Fruit fly (Drosophila melanogaster): Measurements from ENCODE around the gene CG13607.

CG13607 gene

dm6 chr3R:24148838-24149237 is 32.7 kb upstream of the CG13607 start, which contains the start of gene Slimp (continued):
- TF ChIP-seq CG32532 (GFP tag; IDR thresholded peaks at IDR 0.05): no peak
- TF ChIP-seq jigr1 (GFP tag; IDR thresholded peaks at IDR 0.05): no peak
- TF ChIP-seq lbe (GFP tag; optimal IDR thresholded peaks at IDR 0.05): peak; percentile 7
- TF ChIP-seq CG12391 (tag; optimal IDR thresholded peaks at IDR 0.05): peak; percentile 40
- TF ChIP-seq CG18599 (GFP tag; optimal IDR thresholded peaks at IDR 0.05): peak; percentile 42
- TF ChIP-seq Scr (GFP tag; IDR thresholded peaks at IDR 0.05; ENCODE audit: partially characterized antibody): 0 out of 2 replicates have a peak, but pooled peaks have one; percentile 2
- peak; percentile 49 for TF ChIP-seq gem (tag; optimal IDR thresholded peaks at IDR 0.05)
- TF ChIP-seq CG11696 (GFP tag; IDR thresholded peaks at IDR 0.05): no peak
- peak; percentile 25 for TF ChIP-seq nmo (GFP tag; optimal IDR thresholded peaks at IDR 0.05)
- TF ChIP-seq CG11695 (GFP tag; IDR thresholded peaks at IDR 0.05): 0 out of 3 replicates have a peak, but pooled peaks have one; percentile 20
- TF ChIP-seq Dfd (GFP tag; optimal IDR thresholded peaks at IDR 0.05): no peak
- no peak for TF ChIP-seq CG12744 (GFP tag; optimal IDR thresholded peaks at IDR 0.05)
- TF ChIP-seq Fer3 (tag; optimal IDR thresholded peaks at IDR 0.05): peak; percentile 5
- no peak for TF ChIP-seq pb (GFP tag; optimal IDR thresholded peaks at IDR 0.05)
- no peak for TF ChIP-seq Antp (GFP tag; optimal IDR thresholded peaks at IDR 0.05)
- peak; percentile 5 for TF ChIP-seq CG8388 (GFP tag; optimal IDR thresholded peaks at IDR 0.05)
- peak; percentile 10 for TF ChIP-seq CG18262 (tag; optimal IDR thresholded peaks at IDR 0.05)
- TF ChIP-seq CG17385 (GFP tag; optimal IDR thresholded peaks at IDR 0.05): peak; percentile 8
- TF ChIP-seq CG4424 (GFP tag; optimal IDR thresholded peaks at IDR 0.05): no peak
- no peak for TF ChIP-seq Mad (GFP tag; optimal IDR thresholded peaks at IDR 0.05)
- peak; percentile 40 for TF ChIP-seq grau (tag; optimal IDR thresholded peaks at IDR 0.05)
- 0 out of 3 replicates have a peak, but pooled peaks have one; percentile 32 for TF ChIP-seq CG17361 (GFP tag; IDR thresholded peaks at IDR 0.05)
- TF ChIP-seq CG14965 (GFP tag; optimal IDR thresholded peaks at IDR 0.05; ENCODE audit: borderline replicate concordance): no peak
- TF ChIP-seq CG31365 (tag; optimal IDR thresholded peaks at IDR 0.05): no peak
- peak; percentile 28 for TF ChIP-seq trem (tag; optimal IDR thresholded peaks at IDR 0.05)
- no peak for TF ChIP-seq ci (GFP tag; IDR thresholded peaks at IDR 0.05)
- TF ChIP-seq E2f2 (GFP tag; IDR thresholded peaks at IDR 0.05): peak; percentile 37; the same call in 1 of the 2 replicates
- peak; percentile 34 for TF ChIP-seq pzg (GFP tag; optimal IDR thresholded peaks at IDR 0.05)
- no peak for TF ChIP-seq fd64A (GFP tag; optimal IDR thresholded peaks at IDR 0.05)
- peak; percentile 32 for TF ChIP-seq lab (GFP tag; optimal IDR thresholded peaks at IDR 0.05)
- peak; percentile 20 for TF ChIP-seq Ets97D (GFP tag; optimal IDR thresholded peaks at IDR 0.05)
- TF ChIP-seq CG3281 (GFP tag; optimal IDR thresholded peaks at IDR 0.05): peak; percentile 6
- no peak for TF ChIP-seq CG30431 (GFP tag; optimal IDR thresholded peaks at IDR 0.05)
- TF ChIP-seq slbo (GFP tag; IDR thresholded peaks at IDR 0.05): peak; percentile 29; the same call in 1 of the 2 replicates
- TF ChIP-seq crp (GFP tag; optimal IDR thresholded peaks at IDR 0.05): peak; percentile 56 to 93
- peak; percentile 28 for TF ChIP-seq Sin3A (optimal IDR thresholded peaks at IDR 0.05)
- TF ChIP-seq bsh (GFP tag; optimal IDR thresholded peaks at IDR 0.05): peak in 1 of 2 experiments; percentile 32
- TF ChIP-seq Xbp1 (GFP tag; optimal IDR thresholded peaks at IDR 0.05): peak; percentile 5
- TF ChIP-seq wek (GFP tag; optimal IDR thresholded peaks at IDR 0.05): peak; percentile 98
- peak; percentile 78 for TF ChIP-seq Ets65A (GFP tag)
- TF ChIP-seq CG2712 (tag; optimal IDR thresholded peaks at IDR 0.05): peak; percentile 48
- peak; percentile 2 for TF ChIP-seq CHES-1-like (GFP tag; optimal IDR thresholded peaks at IDR 0.05)
- TF ChIP-seq CG2120 (GFP tag; optimal IDR thresholded peaks at IDR 0.05): peak; percentile 52
- no peak for TF ChIP-seq CG18011 (GFP tag; optimal IDR thresholded peaks at IDR 0.05)
- peak; percentile 20; the same call in 1 of the 2 replicates for TF ChIP-seq sna (GFP tag; IDR thresholded peaks at IDR 0.05; ENCODE audit: partially characterized antibody)
- TF ChIP-seq Rx (GFP tag; IDR thresholded peaks at IDR 0.05): no peak
- peak; percentile 39 for TF ChIP-seq CG2678 (tag; optimal IDR thresholded peaks at IDR 0.05)
- TF ChIP-seq MBD-R2 (GFP tag; IDR thresholded peaks at IDR 0.05): peak; percentile 95
- peak; percentile 48 for TF ChIP-seq D19A (tag; optimal IDR thresholded peaks at IDR 0.05)
- TF ChIP-seq HLH54F (GFP tag; optimal IDR thresholded peaks at IDR 0.05): no peak
